Worm (Caenorhabditis elegans): Measurements from ENCODE around the gene ced-5.

Gene ced-5

DNA sequence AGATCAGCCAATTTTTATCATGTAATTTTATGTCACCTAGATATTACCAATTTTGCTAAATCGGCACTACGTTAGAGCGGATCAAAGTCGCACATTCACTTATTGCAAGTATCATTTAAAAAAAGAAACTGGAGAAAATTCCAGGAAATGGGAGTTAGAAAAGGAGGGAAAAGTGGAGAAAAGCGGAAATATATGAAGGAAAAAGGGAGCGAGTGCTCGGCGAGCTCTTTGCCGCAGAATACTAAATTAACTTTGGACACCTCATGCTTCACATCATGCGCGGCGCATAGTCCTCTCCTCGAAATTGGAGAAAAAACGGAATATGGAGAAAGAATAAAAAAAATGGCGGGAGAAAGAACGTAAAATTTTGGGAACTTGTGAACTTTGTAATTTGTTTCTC lies 23.7 kb downstream of the ced-5 start:
- TF ChIP-seq snpc-1.1 (tag; optimal IDR thresholded peaks at IDR 0.05; ENCODE audit: insufficient read depth) (no peak), lin-40 (tag; optimal IDR thresholded peaks at IDR 0.05) (peak; percentile 12), F37B4.10 (GFP tag; IDR thresholded peaks at IDR 0.05) (no peak)

DNA sequence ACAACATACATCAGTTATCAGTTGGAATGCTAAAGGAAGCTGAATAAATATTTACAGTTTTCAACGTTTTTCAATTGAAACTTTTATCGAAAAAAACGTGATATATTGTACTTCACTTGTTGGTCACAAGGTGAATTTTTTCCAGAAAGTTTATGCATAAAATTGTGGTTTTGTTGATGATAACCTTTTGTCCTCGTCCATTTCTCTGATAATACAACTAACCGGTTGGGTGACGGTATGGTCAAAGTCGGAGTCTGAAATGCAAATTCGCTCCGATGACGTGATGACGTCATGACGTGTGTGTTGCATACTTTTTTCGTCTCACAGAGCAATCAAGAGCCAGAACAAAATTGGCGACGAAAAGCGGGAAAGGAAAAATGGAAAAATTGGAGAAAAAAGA lies 27.5 kb downstream of the ced-5 start:
- TF ChIP-seq madf-10 (tag; optimal IDR thresholded peaks at IDR 0.05) (peak; percentile 51), ets-4 (GFP tag; optimal IDR thresholded peaks at IDR 0.05) (peak; percentile 39), nhr-90 (tag; optimal IDR thresholded peaks at IDR 0.05) (peak; percentile 13), let-607 (tag; optimal IDR thresholded peaks at IDR 0.05) (no peak), lin-54 (GFP tag; optimal IDR thresholded peaks at IDR 0.05) (no peak), K11D2.4 (GFP tag; IDR thresholded peaks at IDR 0.05) (no peak), zim-3 (tag; optimal IDR thresholded peaks at IDR 0.05) (no peak), B0336.3 (GFP tag; IDR thresholded peaks at IDR 0.05) (peak; percentile 56), lin-26 (GFP tag; IDR thresholded peaks at IDR 0.05) (no peak), akir-1 (GFP tag; optimal IDR thresholded peaks at IDR 0.05) (no peak), unc-62 (GFP tag; optimal IDR thresholded peaks at IDR 0.05) (peak; percentile 41), zfh-2 (GFP tag; conservative IDR thresholded peaks at IDR 0.05) (no peak), Y56A3A.18 (GFP tag; IDR thresholded peaks at IDR 0.05) (0 out of 2 replicates have a peak, but pooled peaks have one; percentile 13), nhr-120 (GFP tag; IDR thresholded peaks at IDR 0.05) (no peak), F10E7.11 (tag; optimal IDR thresholded peaks at IDR 0.05) (no peak), B0019.2 (GFP tag; conservative IDR thresholded peaks at IDR 0.05) (no peak), Y53G8AR.9 (GFP tag; conservative IDR thresholded peaks at IDR 0.05) (0 out of 2 replicates have a peak, but pooled peaks have one; percentile 37), mxl-1 (tag; optimal IDR thresholded peaks at IDR 0.05) (no peak), nhr-179 (tag; optimal IDR thresholded peaks at IDR 0.05) (no peak), hlh-12 (tag; optimal IDR thresholded peaks at IDR 0.05) (no peak), egl-44 (GFP tag; IDR thresholded peaks at IDR 0.05) (0 out of 2 replicates have a peak, but pooled peaks have one; percentile 13), hsf-1 (GFP tag; IDR thresholded peaks at IDR 0.05) (peak; percentile 59), lir-1 (GFP tag; conservative IDR thresholded peaks at IDR 0.05) (no peak), F33H1.4 (GFP tag; IDR thresholded peaks at IDR 0.05) (no peak), lag-1 (GFP tag; IDR thresholded peaks at IDR 0.05) (no peak), pha-4 (tag; optimal IDR thresholded peaks at IDR 0.05) (peak; percentile 15), dox-1 (GFP tag; IDR thresholded peaks at IDR 0.05) (no peak), F57C9.4 (tag; optimal IDR thresholded peaks at IDR 0.05) (no peak), nhr-80 (tag; optimal IDR thresholded peaks at IDR 0.05) (peak; percentile 77), atf-7 (tag; optimal IDR thresholded peaks at IDR 0.05) (peak; percentile 97), rcor-1 (GFP tag; IDR thresholded peaks at IDR 0.05) (no peak), ama-1 (optimal IDR thresholded peaks at IDR 0.05) (no peak), ama-1 (GFP tag; optimal IDR thresholded peaks at IDR 0.05) (no peak), madf-8 (GFP tag; conservative IDR thresholded peaks at IDR 0.05) (no peak), cebp-1 (GFP tag; IDR thresholded peaks at IDR 0.05) (no peak), cebp-1 (tag; optimal IDR thresholded peaks at IDR 0.05) (peak; percentile 48), ccch-3 (GFP tag; optimal IDR thresholded peaks at IDR 0.05) (no peak), B0035.1 (tag; optimal IDR thresholded peaks at IDR 0.05) (no peak), rpc-1 (optimal IDR thresholded peaks at IDR 0.05) (no peak), rpc-1 (tag; optimal IDR thresholded peaks at IDR 0.05) (no peak), fkh-3 (tag; optimal IDR thresholded peaks at IDR 0.05) (no peak), hmg-20 (GFP tag; IDR thresholded peaks at IDR 0.05) (no peak), mcd-1 (GFP tag; IDR thresholded peaks at IDR 0.05) (no peak), madf-3 (GFP tag; IDR thresholded peaks at IDR 0.05) (no peak)

All from whole organism, young adult.